Fruit fly (Drosophila melanogaster) whole organism, embryonic: ENCODE data around the gene Alg9.
A peak's percentile ranks its signal among the peaks of the same experiment; 100 is the strongest.

Source experiments
- Adf1 ChIP-seq: fragments of 200-800 bp; sonication (Bioruptor generic); IDR thresholded peaks from 2 replicates; pipeline ENCODE4 v1.3.6; 2022; ENCODE audit warnings: missing biosample characterization, missing genetic modification characterization
- CG10431 ChIP-seq: fragments of 200-800 bp; sonication (Bioruptor generic); optimal IDR thresholded peaks from 3 replicates; lab custom pipeline; 2018; ENCODE audit warnings: missing biosample characterization, mild to moderate bottlenecking, missing genetic modification characterization
- CG10959 ChIP-seq: fragments of 200-800 bp; sonication (Bioruptor generic); IDR thresholded peaks from 2 replicates; pipeline ENCODE4 v1.3.6; 2022; ENCODE audit warnings: missing biosample characterization, missing genetic modification characterization
- CG12659 ChIP-seq: fragments of 200-800 bp; sonication (Bioruptor generic); optimal IDR thresholded peaks from 3 replicates; lab custom pipeline; 2017; ENCODE audit warnings: mild to moderate bottlenecking, missing biosample characterization, missing genetic modification reagents, missing genetic modification characterization
- CG12769 ChIP-seq: fragments of 200-800 bp; sonication (Bioruptor generic); optimal IDR thresholded peaks from 2 replicates; lab custom pipeline; 2019; ENCODE audit warnings: missing biosample characterization, mild to moderate bottlenecking, missing genetic modification characterization, moderate library complexity
- CG13287 ChIP-seq: fragments of 200-800 bp; sonication (Bioruptor generic); IDR thresholded peaks from 2 replicates; pipeline ENCODE4 v1.3.6; 2022; ENCODE audit warnings: missing biosample characterization, missing genetic modification characterization; ENCODE audit not compliant: partially characterized antibody
- CG13624 ChIP-seq: fragments of 200-800 bp; sonication (Bioruptor generic); optimal IDR thresholded peaks from 2 replicates; lab custom pipeline; 2016; ENCODE audit warnings: missing biosample characterization, missing genetic modification characterization
- CG14965 ChIP-seq: fragments of 200-800 bp; sonication (Bioruptor generic); optimal IDR thresholded peaks from 2 replicates; lab custom pipeline; 2016; ENCODE audit warnings: missing biosample characterization, missing genetic modification characterization, borderline replicate concordance
- CG15011 ChIP-seq: fragments of 200-800 bp; sonication (Bioruptor generic); optimal IDR thresholded peaks from 3 replicates; lab custom pipeline; 2018; ENCODE audit warnings: missing biosample characterization, mild to moderate bottlenecking, missing genetic modification characterization
- CG16815 ChIP-seq: fragments of 200-800 bp; sonication (Bioruptor generic); optimal IDR thresholded peaks from 3 replicates; lab custom pipeline; 2017; ENCODE audit warnings: missing biosample characterization, mild to moderate bottlenecking, missing genetic modification characterization
- CG1832 ChIP-seq: fragments of 200-800 bp; sonication (Bioruptor generic); optimal IDR thresholded peaks from 2 replicates; lab custom pipeline; 2017; ENCODE audit warnings: missing biosample characterization, mild to moderate bottlenecking, missing genetic modification characterization, inconsistent platforms
- CG18476 ChIP-seq: fragments of 200-800 bp; sonication (Bioruptor generic); optimal IDR thresholded peaks from 2 replicates; lab custom pipeline; 2016; ENCODE audit warnings: missing biosample characterization, mild to moderate bottlenecking, missing genetic modification characterization
- CG2129 ChIP-seq: fragments of 200-800 bp; sonication (Bioruptor generic); IDR thresholded peaks from 2 replicates; pipeline ENCODE4 v1.3.6; 2022; ENCODE audit warnings: missing biosample characterization, missing genetic modification characterization; ENCODE audit not compliant: partially characterized antibody
- CG32767 ChIP-seq: fragments of 200-800 bp; sonication (Bioruptor generic); IDR thresholded peaks from 2 replicates; pipeline ENCODE4 v1.3.6; 2022; ENCODE audit warnings: missing biosample characterization, missing genetic modification characterization
- CG4424 ChIP-seq: fragments of 200-800 bp; sonication (Bioruptor generic); optimal IDR thresholded peaks from 3 replicates; lab custom pipeline; 2016; ENCODE audit warnings: missing biosample characterization, missing genetic modification characterization
- CG7357 ChIP-seq: fragments of 200-800 bp; sonication (Bioruptor generic); IDR thresholded peaks from 3 replicates; pipeline ENCODE4 v1.3.6; 2022; ENCODE audit warnings: missing biosample characterization, missing genetic modification characterization
- CG7556 ChIP-seq: fragments of 200-800 bp; sonication (Bioruptor generic); optimal IDR thresholded peaks from 2 replicates; lab custom pipeline; 2017; ENCODE audit warnings: missing biosample characterization, mild to moderate bottlenecking, missing genetic modification characterization
- CG7839 ChIP-seq: fragments of 200-800 bp; sonication (Bioruptor generic); optimal IDR thresholded peaks from 3 replicates; lab custom pipeline; 2018; ENCODE audit warnings: missing biosample characterization, mild to moderate bottlenecking, missing genetic modification characterization, moderate library complexity
- CG8089 ChIP-seq: fragments of 200-800 bp; sonication (Bioruptor generic); optimal IDR thresholded peaks from 3 replicates; lab custom pipeline; 2016; ENCODE audit warnings: missing biosample characterization, missing genetic modification characterization
- CG8281 ChIP-seq: fragments of 200-800 bp; sonication (Bioruptor generic); optimal IDR thresholded peaks from 2 replicates; lab custom pipeline; 2018; ENCODE audit warnings: missing biosample characterization, mild to moderate bottlenecking, missing genetic modification characterization, moderate library complexity
- CG9727 ChIP-seq: fragments of 200-800 bp; sonication (Bioruptor generic); optimal IDR thresholded peaks from 3 replicates; lab custom pipeline; 2017; ENCODE audit warnings: missing biosample characterization, mild to moderate bottlenecking, missing genetic modification characterization
- D ChIP-seq, 2 experiments: fragments of 200-800 bp in 1 of 2; fragments of >200 bp in 1 of 2; sonication (Bioruptor generic) in 1 of 2; optimal IDR thresholded peaks; 2 replicates in 1 of 2; 3 replicates in 1 of 2; lab custom pipeline; 2017; ENCODE audit warnings: mild to moderate bottlenecking in 1 of 2, missing biosample characterization in 1 of 2, missing genetic modification characterization in 1 of 2, missing genetic modification reagents in 1 of 2
- Doc2 ChIP-seq: fragments of 200-800 bp; sonication (Bioruptor generic); IDR thresholded peaks from 2 replicates; pipeline ENCODE4 v1.3.6; 2022; ENCODE audit warnings: missing biosample characterization, missing genetic modification characterization
- Gsc ChIP-seq: fragments of 200-800 bp; sonication (Bioruptor generic); IDR thresholded peaks from 2 replicates; pipeline ENCODE4 v1.3.6; 2022; ENCODE audit warnings: missing biosample characterization, missing genetic modification characterization
- Optix ChIP-seq: fragments of 200-800 bp; sonication (Bioruptor generic); IDR thresholded peaks from 3 replicates; pipeline ENCODE4 v1.3.6; 2022; ENCODE audit warnings: missing biosample characterization, missing genetic modification characterization
- Poxn ChIP-seq: fragments of 200-800 bp; sonication (Bioruptor generic); IDR thresholded peaks from 2 replicates; pipeline ENCODE4 v1.3.6; 2022; ENCODE audit warnings: missing biosample characterization, missing genetic modification characterization
- Six4 ChIP-seq: fragments of 200-800 bp; sonication (Bioruptor generic); optimal IDR thresholded peaks from 2 replicates; lab custom pipeline; 2016; ENCODE audit warnings: missing biosample characterization, missing genetic modification characterization
- Sox100B ChIP-seq: fragments of 200-800 bp; sonication (Bioruptor generic); optimal IDR thresholded peaks from 3 replicates; lab custom pipeline; 2018; ENCODE audit warnings: missing biosample characterization, mild to moderate bottlenecking, missing genetic modification characterization
- TFAM ChIP-seq: fragments of 200-800 bp; sonication (Bioruptor generic); optimal IDR thresholded peaks from 2 replicates; lab custom pipeline; 2017; ENCODE audit warnings: missing biosample characterization, missing genetic modification characterization, inconsistent platforms
- abd-A ChIP-seq: fragments of 200-800 bp; sonication (Bioruptor generic); optimal IDR thresholded peaks from 3 replicates; lab custom pipeline; 2019; ENCODE audit warnings: missing biosample characterization, mild to moderate bottlenecking, missing genetic modification characterization, moderate library complexity
- bbx ChIP-seq: fragments of 200-800 bp; sonication (Bioruptor generic); IDR thresholded peaks from 2 replicates; pipeline ENCODE4 v1.3.6; 2022; ENCODE audit warnings: missing biosample characterization, missing genetic modification characterization; ENCODE audit not compliant: partially characterized antibody
- bsh ChIP-seq, 2 experiments: fragments of 200-800 bp; sonication (Bioruptor generic); optimal IDR thresholded peaks; 2 replicates each; lab custom pipeline; 2017 to 2018; ENCODE audit warnings: mild to moderate bottlenecking in 2 of 2, missing biosample characterization in 2 of 2, missing genetic modification characterization in 2 of 2, moderate library complexity in 1 of 2
- cad ChIP-seq: fragments of >200 bp; optimal IDR thresholded peaks from 2 replicates; lab custom pipeline; 2017; ENCODE audit warnings: missing biosample characterization, missing genetic modification characterization
- caup ChIP-seq: fragments of 200-800 bp; sonication (Bioruptor generic); optimal IDR thresholded peaks from 3 replicates; lab custom pipeline; 2017; ENCODE audit warnings: missing biosample characterization, mild to moderate bottlenecking, missing genetic modification characterization, moderate library complexity; ENCODE audit not compliant: severe bottlenecking
- da ChIP-seq: fragments of 200-800 bp; sonication (Bioruptor generic); optimal IDR thresholded peaks from 2 replicates; lab custom pipeline; 2016; ENCODE audit warnings: missing biosample characterization, missing genetic modification characterization
- eve ChIP-seq, 2 experiments: fragments of >200 bp; optimal IDR thresholded peaks; 2 replicates each; lab custom pipeline; 2017; ENCODE audit warnings: missing biosample characterization in 2 of 2, missing genetic modification characterization in 2 of 2
- fd96Cb ChIP-seq: fragments of 200-800 bp; sonication (Bioruptor generic); optimal IDR thresholded peaks from 2 replicates; lab custom pipeline; 2018; ENCODE audit warnings: missing biosample characterization, mild to moderate bottlenecking, missing genetic modification characterization, moderate library complexity
- gt ChIP-seq: fragments of 200-800 bp; sonication (Bioruptor generic); IDR thresholded peaks from 2 replicates; pipeline ENCODE4 v1.3.6; 2022; ENCODE audit warnings: missing biosample characterization, missing genetic modification characterization
- jing ChIP-seq: fragments of 200-800 bp; sonication (Bioruptor generic); optimal IDR thresholded peaks from 2 replicates; lab custom pipeline; 2018; ENCODE audit warnings: missing biosample characterization, mild to moderate bottlenecking, missing genetic modification characterization
- jumu ChIP-seq: fragments of 200-800 bp; sonication (Bioruptor generic); optimal IDR thresholded peaks from 3 replicates; lab custom pipeline; 2016; ENCODE audit warnings: missing biosample characterization, missing genetic modification characterization
- klu ChIP-seq: fragments of 200-800 bp; sonication (Bioruptor generic); IDR thresholded peaks from 2 replicates; pipeline ENCODE4 v1.3.6; 2022; ENCODE audit warnings: missing biosample characterization, missing genetic modification characterization
- knrl ChIP-seq: fragments of 200-800 bp; sonication (Bioruptor generic); IDR thresholded peaks from 3 replicates; pipeline ENCODE4 v1.3.6; 2022; ENCODE audit warnings: missing biosample characterization, missing genetic modification characterization; ENCODE audit not compliant: partially characterized antibody
- maf-S ChIP-seq: fragments of 200-800 bp; sonication (Bioruptor generic); optimal IDR thresholded peaks from 2 replicates; lab custom pipeline; 2016; ENCODE audit warnings: missing biosample characterization, missing genetic modification characterization
- mam ChIP-seq: fragments of 200-800 bp; sonication (Bioruptor generic); optimal IDR thresholded peaks from 3 replicates; lab custom pipeline; 2016; ENCODE audit warnings: missing biosample characterization, missing genetic modification characterization
- oc ChIP-seq: fragments of 200-800 bp; sonication (Bioruptor generic); optimal IDR thresholded peaks from 2 replicates; lab custom pipeline; 2018; ENCODE audit warnings: missing biosample characterization, mild to moderate bottlenecking, missing genetic modification characterization, moderate library complexity
- odd ChIP-seq: fragments of 200-800 bp; sonication (Bioruptor generic); optimal IDR thresholded peaks from 2 replicates; lab custom pipeline; 2017; ENCODE audit warnings: missing biosample characterization, mild to moderate bottlenecking, missing genetic modification characterization
- sisA ChIP-seq: fragments of 200-800 bp; sonication (Bioruptor generic); IDR thresholded peaks from 2 replicates; pipeline ENCODE4 v1.3.6; 2022; ENCODE audit warnings: missing biosample characterization, missing genetic modification characterization
- sr ChIP-seq: fragments of 200-800 bp; sonication (Bioruptor generic); IDR thresholded peaks from 3 replicates; pipeline ENCODE4 v1.3.6; 2022; ENCODE audit warnings: missing biosample characterization, missing genetic modification characterization
- sug ChIP-seq: fragments of 200-800 bp; optimal IDR thresholded peaks from 2 replicates; lab custom pipeline; 2019; ENCODE audit warnings: missing biosample characterization, mild to moderate bottlenecking, missing genetic modification characterization, moderate library complexity
- twi ChIP-seq: fragments of 200-800 bp; optimal IDR thresholded peaks from 2 replicates; lab custom pipeline; 2019; ENCODE audit warnings: missing biosample characterization, mild to moderate bottlenecking, missing genetic modification characterization, moderate library complexity
- vvl ChIP-seq: fragments of 200-800 bp; sonication (Bioruptor generic); IDR thresholded peaks from 2 replicates; pipeline ENCODE4 v1.3.6; 2022; ENCODE audit warnings: missing biosample characterization, missing genetic modification characterization
- yki ChIP-seq: fragments of >200 bp; optimal IDR thresholded peaks from 3 replicates; lab custom pipeline; 2018

Gene Alg9

DNA sequence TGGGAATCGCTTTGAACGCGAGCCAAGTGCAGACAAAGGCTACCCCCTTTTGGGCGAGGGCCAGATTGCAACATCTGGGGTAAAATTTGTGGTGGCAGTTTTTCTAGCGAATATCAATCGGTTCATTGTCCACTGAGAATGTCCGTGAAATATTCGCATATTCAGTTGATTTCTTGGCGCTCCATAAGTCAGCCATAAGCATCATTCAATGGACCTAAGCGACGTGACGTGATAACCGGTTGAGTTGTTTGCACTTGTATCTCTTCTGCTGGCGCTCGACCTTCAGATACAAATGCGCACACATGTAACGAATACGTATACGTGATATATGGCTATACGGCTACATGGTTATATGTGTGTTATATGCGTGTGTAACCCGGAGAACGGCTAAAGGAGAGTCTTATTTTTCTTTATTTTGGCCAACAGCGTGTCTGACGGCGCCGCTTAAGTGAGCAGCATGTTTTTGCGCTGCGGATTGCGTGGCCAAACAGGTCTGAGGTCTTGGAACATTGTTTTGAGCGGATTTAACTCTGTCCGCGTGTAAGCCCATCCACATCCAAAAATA lies 15.9 kb upstream of the Alg9 start (continued):
- no peak for TF ChIP-seq sug (tag; lab: Kevin White, UChicago)
- no peak for TF ChIP-seq CG15011 (GFP tag; lab: Kevin White, UChicago)
- TF ChIP-seq oc (tag; lab: Kevin White, UChicago): no peak
- no peak for TF ChIP-seq CG4424 (GFP tag; lab: Kevin White, UChicago)
- no peak for TF ChIP-seq fd96Cb
- 0 out of 2 replicates have a peak, but pooled peaks have one; percentile 6 for TF ChIP-seq vvl
- TF ChIP-seq CG7357: no peak
- TF ChIP-seq CG13287: peak; percentile 24; the same call in 1 of the 2 replicates
- no peak for TF ChIP-seq yki (lab: Kevin White, UChicago)
- TF ChIP-seq CG8089: no peak
- no peak for TF ChIP-seq bsh (GFP tag; optimal IDR thresholded peaks at IDR 0.05; lab: Kevin White, UChicago)
- TF ChIP-seq CG9727 (GFP tag; lab: Kevin White, UChicago): no peak
- TF ChIP-seq CG12769 (tag; lab: Kevin White, UChicago): peak; percentile 37
- no peak; the same call in 1 of the 2 replicates for TF ChIP-seq Adf1 (GFP tag; lab: Robert Waterston, UW)
- no peak for TF ChIP-seq CG10431 (GFP tag; lab: Kevin White, UChicago)
- TF ChIP-seq bbx: no peak
- TF ChIP-seq Poxn (GFP tag; lab: Robert Waterston, UW): no peak
- no peak for TF ChIP-seq sr
- no peak for TF ChIP-seq CG13624 (GFP tag; lab: Kevin White, UChicago)
- no peak for TF ChIP-seq sisA (GFP tag; lab: Robert Waterston, UW)
- no peak for TF ChIP-seq CG7556 (GFP tag; lab: Kevin White, UChicago)
- no peak for TF ChIP-seq knrl (GFP tag; lab: Robert Waterston, UW)
- no peak for TF ChIP-seq cad (GFP tag; lab: Kevin White, UChicago)
- peak; percentile 62 for TF ChIP-seq abd-A (tag; lab: Kevin White, UChicago)
- TF ChIP-seq jumu: no peak
- TF ChIP-seq mam (GFP tag; lab: Kevin White, UChicago): no peak
- no peak for TF ChIP-seq CG14965
- no peak for TF ChIP-seq CG1832 (GFP tag; lab: Kevin White, UChicago)
- no peak for TF ChIP-seq gt (GFP tag; lab: Robert Waterston, UW)
- TF ChIP-seq D (optimal IDR thresholded peaks at IDR 0.05; lab: Kevin White, UChicago): no peak
- no peak for TF ChIP-seq D (GFP tag; optimal IDR thresholded peaks at IDR 0.05; lab: Kevin White, UChicago)
- TF ChIP-seq CG10959 (GFP tag; lab: Robert Waterston, UW): no peak
- no peak for TF ChIP-seq Optix
- no peak for TF ChIP-seq Doc2 (GFP tag; lab: Robert Waterston, UW)
- no peak for TF ChIP-seq da
- no peak for TF ChIP-seq CG18476 (GFP tag; lab: Kevin White, UChicago)
- no peak for TF ChIP-seq Gsc (GFP tag; lab: Robert Waterston, UW)
- no peak for TF ChIP-seq CG32767
- TF ChIP-seq klu (GFP tag; lab: Robert Waterston, UW): no peak
- no peak for TF ChIP-seq TFAM
- no peak for TF ChIP-seq Six4 (GFP tag; lab: Kevin White, UChicago)
- TF ChIP-seq CG16815: no peak

- TF ChIP-seq caup (GFP tag; lab: Kevin White, UChicago) (peak; percentile 64), maf-S (peak; percentile 25), odd (peak; percentile 68), twi (tag; lab: Kevin White, UChicago) (peak; percentile 35), CG2129 (GFP tag; lab: Robert Waterston, UW) (no peak), CG8281 (tag; lab: Kevin White, UChicago) (peak; percentile 4), CG12659 (GFP tag; lab: Kevin White, UChicago) (peak; percentile 69), CG7839 (tag; lab: Kevin White, UChicago) (peak; percentile 80), Sox100B (GFP tag; lab: Kevin White, UChicago) (peak; percentile 83), jing (GFP tag; lab: Kevin White, UChicago) (peak; percentile 53), eve (GFP tag; optimal IDR thresholded peaks at IDR 0.05; lab: Kevin White, UChicago) (peak in 1 of 2 experiments; percentile 85)
Measured at dm6 chr3R:25207405-25208003, 13.9 kb upstream of the Alg9 start.
